Worm (Caenorhabditis elegans): ENCODE data around the gene W01H2.2.

DNA sequence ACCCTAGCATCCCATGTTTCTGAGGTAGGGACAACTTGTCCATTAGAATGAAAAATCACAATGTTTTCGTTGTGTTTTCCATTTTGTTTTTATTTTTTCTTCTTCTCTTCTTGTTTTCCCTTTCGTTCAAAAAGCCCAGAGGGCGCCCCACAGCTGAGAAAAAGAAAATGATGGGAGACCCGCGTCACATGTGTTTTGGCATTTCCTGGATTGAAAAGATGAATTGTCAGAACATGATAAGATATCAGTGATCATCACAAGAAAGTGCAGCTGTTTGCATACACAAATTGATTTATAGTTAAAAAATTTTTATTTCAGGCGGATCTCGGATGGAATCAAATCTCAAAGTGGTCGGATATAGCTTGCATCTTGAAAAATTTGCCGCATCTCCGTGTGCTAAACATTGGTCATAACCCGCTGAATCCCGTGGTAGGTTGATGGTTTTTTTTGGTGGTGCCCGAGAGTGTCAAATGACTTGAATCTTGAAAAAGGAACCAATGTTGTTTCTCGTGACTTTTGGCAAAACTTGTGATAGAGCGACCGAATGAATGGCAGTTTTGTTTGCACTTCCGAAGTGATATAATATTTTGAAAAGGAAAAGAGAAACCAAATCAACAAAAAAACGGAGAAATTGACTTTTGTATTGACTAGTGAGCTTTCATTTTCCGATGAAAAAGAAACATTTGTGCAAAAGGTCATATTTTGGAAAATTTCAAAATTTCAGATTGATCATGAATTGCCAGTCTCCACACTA is 48.1 kb upstream of the W01H2.2 start:
- TF ChIP-seq ama-1 (optimal IDR thresholded peaks at IDR 0.05) (no peak), scrt-1 (GFP tag; IDR thresholded peaks at IDR 0.05) (no peak), tbx-11 (GFP tag; IDR thresholded peaks at IDR 0.05) (no peak)

Measured in whole organism, early embryonic.